Fruit fly (Drosophila melanogaster) whole organism, prepupa: ENCODE results near the gene yl.

Experiments
- Blimp-1 ChIP-seq: fragments of 200-800 bp; sonication (Bioruptor generic); optimal IDR thresholded peaks from 3 replicates; lab custom pipeline; 2017; ENCODE audit warnings: missing biosample characterization, missing genetic modification characterization, mild to moderate bottlenecking, moderate library complexity, missing genetic modification reagents
- CG10631 ChIP-seq: fragments of 200-800 bp; sonication (Bioruptor generic); optimal IDR thresholded peaks from 2 replicates; lab custom pipeline; 2016; ENCODE audit warnings: missing biosample characterization, missing genetic modification characterization
- CG10669 ChIP-seq: fragments of 200-800 bp; sonication (Bioruptor generic); optimal IDR thresholded peaks from 3 replicates; lab custom pipeline; 2018; ENCODE audit warnings: missing biosample characterization, mild to moderate bottlenecking, missing genetic modification characterization, moderate library complexity
- CG11762 ChIP-seq: fragments of 200-800 bp; sonication (Bioruptor generic); optimal IDR thresholded peaks from 3 replicates; lab custom pipeline; 2016; ENCODE audit warnings: missing biosample characterization, missing genetic modification characterization; ENCODE audit not compliant: insufficient read depth
- CG32006 ChIP-seq: fragments of 200-800 bp; sonication (Bioruptor generic); optimal IDR thresholded peaks from 3 replicates; lab custom pipeline; 2017; ENCODE audit warnings: missing biosample characterization, mild to moderate bottlenecking, missing genetic modification characterization
- CG6276 ChIP-seq: fragments of 200-800 bp; sonication (Bioruptor generic); optimal IDR thresholded peaks from 2 replicates; lab custom pipeline; 2017; ENCODE audit warnings: missing biosample characterization, mild to moderate bottlenecking, missing genetic modification characterization
- CG6792 ChIP-seq: fragments of 200-800 bp; sonication (Bioruptor generic); optimal IDR thresholded peaks from 3 replicates; lab custom pipeline; 2016; ENCODE audit warnings: missing biosample characterization, missing genetic modification characterization
- CG6808 ChIP-seq: fragments of 200-800 bp; sonication (Bioruptor generic); optimal IDR thresholded peaks from 3 replicates; lab custom pipeline; 2017; ENCODE audit warnings: missing biosample characterization, missing genetic modification characterization, mild to moderate bottlenecking, moderate library complexity, missing genetic modification reagents
- CG8119 ChIP-seq: fragments of 200-800 bp; sonication (Bioruptor generic); IDR thresholded peaks from 3 replicates; pipeline ENCODE4 v1.3.6; 2022; ENCODE audit warnings: missing biosample characterization, missing genetic modification characterization
- CG8319 ChIP-seq: fragments of 200-800 bp; sonication (Bioruptor generic); optimal IDR thresholded peaks from 3 replicates; lab custom pipeline; 2016; ENCODE audit warnings: missing biosample characterization, missing genetic modification characterization
- CG8632 ChIP-seq: fragments of 200-800 bp; sonication (Bioruptor generic); optimal IDR thresholded peaks from 3 replicates; lab custom pipeline; 2016; ENCODE audit warnings: missing biosample characterization, missing genetic modification characterization
- Eip75B ChIP-seq: fragments of 200-800 bp; sonication (Bioruptor generic); optimal IDR thresholded peaks from 3 replicates; lab custom pipeline; 2016; ENCODE audit warnings: missing biosample characterization, missing genetic modification characterization
- Eip78C ChIP-seq: fragments of 200-800 bp; sonication (Bioruptor generic); peaks from one replicate; lab custom pipeline; 2016; ENCODE audit warnings: missing biosample characterization, missing genetic modification characterization
- Eip93F ChIP-seq: fragments of 200-800 bp; sonication (Bioruptor generic); optimal IDR thresholded peaks from 2 replicates; lab custom pipeline; 2016; ENCODE audit warnings: missing biosample characterization, mild to moderate bottlenecking, missing genetic modification characterization
- Ets21C ChIP-seq: fragments of 200-800 bp; sonication (Bioruptor generic); optimal IDR thresholded peaks from 3 replicates; lab custom pipeline; 2016; ENCODE audit warnings: missing biosample characterization, missing genetic modification characterization
- Ets96B ChIP-seq: fragments of 200-800 bp; optimal IDR thresholded peaks from 2 replicates; lab custom pipeline; 2019; ENCODE audit warnings: missing biosample characterization, mild to moderate bottlenecking, missing genetic modification characterization, moderate library complexity
- Gug ChIP-seq: fragments of 200-800 bp; sonication (Bioruptor generic); IDR thresholded peaks from 2 replicates; pipeline ENCODE4 v1.3.6; 2022; ENCODE audit warnings: missing biosample characterization, missing genetic modification characterization
- Hr39 ChIP-seq: fragments of 200-800 bp; sonication (Bioruptor generic); optimal IDR thresholded peaks from 2 replicates; lab custom pipeline; 2016; ENCODE audit warnings: missing biosample characterization, missing genetic modification characterization
- Hr4 ChIP-seq: fragments of 200-800 bp; sonication (Bioruptor generic); optimal IDR thresholded peaks from 3 replicates; lab custom pipeline; 2016; ENCODE audit warnings: missing biosample characterization, missing genetic modification characterization
- Met ChIP-seq: fragments of 200-800 bp; sonication (Bioruptor generic); optimal IDR thresholded peaks from 3 replicates; lab custom pipeline; 2016; ENCODE audit warnings: missing biosample characterization, missing genetic modification characterization
- OdsH ChIP-seq: fragments of 200-800 bp; sonication (Bioruptor generic); optimal IDR thresholded peaks from 3 replicates; lab custom pipeline; 2016; ENCODE audit warnings: missing biosample characterization, missing genetic modification characterization
- Smox ChIP-seq: fragments of 200-800 bp; sonication (Bioruptor generic); optimal IDR thresholded peaks from 3 replicates; lab custom pipeline; 2016; ENCODE audit warnings: missing biosample characterization, missing genetic modification characterization
- Sox14 ChIP-seq: fragments of 200-800 bp; sonication (Bioruptor generic); optimal IDR thresholded peaks from 3 replicates; lab custom pipeline; 2016; ENCODE audit warnings: missing biosample characterization, missing genetic modification characterization
- Sox15 ChIP-seq: fragments of 200-800 bp; sonication (Bioruptor generic); optimal IDR thresholded peaks from 3 replicates; lab custom pipeline; 2016; ENCODE audit warnings: missing biosample characterization, missing genetic modification characterization
- eg ChIP-seq: fragments of 200-800 bp; sonication (Bioruptor generic); IDR thresholded peaks from 3 replicates; pipeline ENCODE4 v1.3.6; 2022; ENCODE audit warnings: missing biosample characterization, missing genetic modification characterization
- fd85E ChIP-seq: fragments of 200-800 bp; sonication (Bioruptor generic); optimal IDR thresholded peaks from 3 replicates; lab custom pipeline; 2016; ENCODE audit warnings: missing biosample characterization, missing genetic modification characterization
- pdm3 ChIP-seq: fragments of 200-800 bp; sonication (Bioruptor generic); optimal IDR thresholded peaks from 3 replicates; lab custom pipeline; 2016; ENCODE audit warnings: missing biosample characterization, missing genetic modification characterization
- salr ChIP-seq, 2 experiments: fragments of 200-800 bp; sonication (Bioruptor generic); optimal IDR thresholded peaks; 3 replicates each; lab custom pipeline; 2016 to 2018; ENCODE audit warnings: missing biosample characterization in 2 of 2, missing genetic modification characterization in 2 of 2, mild to moderate bottlenecking in 1 of 2
- ss ChIP-seq, 2 experiments: fragments of 200-800 bp; sonication (Bioruptor generic); optimal IDR thresholded peaks; 2 replicates in 1 of 2; 3 replicates in 1 of 2; lab custom pipeline; 2017 to 2018; ENCODE audit warnings: mild to moderate bottlenecking in 2 of 2, missing biosample characterization in 2 of 2, missing genetic modification characterization in 2 of 2, moderate library complexity in 1 of 2
- svp ChIP-seq: fragments of 200-800 bp; sonication (Bioruptor generic); peaks from one replicate; lab custom pipeline; 2016; ENCODE audit warnings: missing biosample characterization, missing genetic modification characterization
- vri ChIP-seq: fragments of 200-800 bp; sonication (Bioruptor generic); optimal IDR thresholded peaks from 3 replicates; lab custom pipeline; 2016; ENCODE audit warnings: missing biosample characterization, mild to moderate bottlenecking, missing genetic modification characterization

The yl gene

DNA sequence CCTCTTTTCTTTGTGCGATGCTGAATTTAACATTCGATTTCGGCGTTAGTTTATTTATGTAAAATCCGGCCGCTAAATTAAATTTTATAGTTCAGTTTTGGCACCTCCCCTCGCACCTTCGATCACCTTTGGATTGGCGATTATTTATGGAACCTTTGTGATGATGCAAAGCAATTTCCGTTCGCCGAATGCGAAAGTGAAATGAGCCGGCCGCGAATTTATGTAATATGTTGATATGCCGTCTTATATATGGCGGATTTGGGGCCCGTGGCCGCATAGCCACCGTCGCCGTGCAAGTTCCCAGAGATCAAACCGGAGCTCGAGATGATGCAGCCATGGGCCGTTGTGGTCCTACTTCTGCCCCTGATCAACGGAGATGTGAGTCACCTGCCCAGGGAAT, 16.4 kb upstream of the yl start, which contains the start of gene CG11581:
Gene CG11581, plus strand, starts transcription at position 301 of the 400 bp plus-strand sequence.
- TF ChIP-seq OdsH = no peak
- TF ChIP-seq svp (GFP tag; lab: Kevin White, UChicago) = peak; percentile 4

DNA sequence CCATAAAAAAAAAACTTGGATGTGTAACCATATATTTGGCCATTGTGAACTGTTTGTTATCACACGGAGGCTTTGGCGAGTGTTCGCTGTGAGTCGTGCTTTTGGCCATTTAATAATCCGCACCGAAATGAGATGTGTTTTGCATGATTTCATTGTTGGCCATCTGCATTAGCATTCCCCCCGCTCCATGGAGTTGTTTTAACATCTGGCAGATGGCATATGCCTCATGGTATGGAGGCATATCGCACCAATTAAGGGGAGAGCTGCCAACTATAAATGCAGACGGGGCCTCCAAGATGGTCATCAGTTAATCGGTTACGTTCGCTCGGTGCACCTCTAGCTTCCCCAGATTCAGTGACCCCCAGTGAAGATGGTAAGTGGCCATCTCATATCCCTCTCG, 12.3 kb upstream of the yl start, which contains the start of gene CG11584:
Gene CG11584, plus strand, starts transcription at position 301 of the 400 bp plus-strand sequence.
- no peak for TF ChIP-seq OdsH
- TF ChIP-seq eg (GFP tag; lab: Robert Waterston, UW) = no peak
- no peak for TF ChIP-seq pdm3 (GFP tag; lab: Kevin White, UChicago)
- no peak for TF ChIP-seq CG6276
- TF ChIP-seq Sox14 (GFP tag; lab: Kevin White, UChicago) = no peak
- no peak for TF ChIP-seq CG8119 (GFP tag; lab: Robert Waterston, UW)
- no peak for TF ChIP-seq CG32006
- TF ChIP-seq Sox15 = no peak
- TF ChIP-seq Gug = no peak
- TF ChIP-seq fd85E = no peak
- TF ChIP-seq Smox (GFP tag; lab: Kevin White, UChicago) = no peak

DNA sequence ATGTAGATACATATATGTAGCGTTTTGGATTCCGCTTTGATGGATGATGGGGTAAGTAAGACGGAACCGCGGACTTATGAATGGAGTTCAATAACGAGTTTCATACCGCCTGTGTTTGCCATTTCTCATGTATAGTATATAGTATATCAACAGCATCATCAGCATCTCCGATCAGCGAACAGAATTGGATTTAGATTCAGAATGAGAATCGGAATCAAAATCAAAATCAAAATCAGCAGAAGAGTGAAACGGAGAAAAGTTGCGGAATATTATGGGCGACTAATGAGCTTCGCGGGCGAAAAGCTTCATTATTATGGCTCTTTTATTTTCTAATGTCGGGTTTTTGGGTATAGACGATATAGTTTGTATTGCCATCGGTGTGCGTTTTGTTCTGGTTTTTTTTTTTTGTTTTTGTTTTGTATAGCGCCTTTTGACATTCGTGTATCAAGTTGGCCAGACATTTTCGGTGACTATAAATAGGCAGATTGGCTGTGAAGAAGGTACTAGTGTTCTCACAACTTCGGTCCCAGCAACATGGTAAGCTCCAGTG, 8.9 kb upstream of the yl start, which contains the start of gene CG32603:
Gene CG32603, plus strand, starts transcription at position 500 of the 550 bp plus-strand sequence.
- TF ChIP-seq CG8319 (GFP tag; lab: Kevin White, UChicago) (no peak), Sox14 (GFP tag; lab: Kevin White, UChicago) (no peak), CG8632 (GFP tag; lab: Kevin White, UChicago) (no peak), Ets96B (no peak), Eip93F (GFP tag; lab: Kevin White, UChicago) (no peak), Sox15 (no peak), Hr4 (GFP tag; lab: Kevin White, UChicago) (no peak), CG10669 (GFP tag; lab: Kevin White, UChicago) (no peak), salr (GFP tag; optimal IDR thresholded peaks at IDR 0.05; lab: Kevin White, UChicago) (no peak), vri (GFP tag; lab: Kevin White, UChicago) (no peak), Eip75B (no peak), CG11762 (GFP tag; lab: Kevin White, UChicago) (no peak), Blimp-1 (GFP tag; lab: Kevin White, UChicago) (no peak), CG32006 (no peak), Ets21C (no peak), CG10631 (GFP tag; lab: Kevin White, UChicago) (no peak), CG6792 (GFP tag; lab: Kevin White, UChicago) (no peak)
- TF ChIP-seq, all 60 proteins: peak for 0

DNA sequence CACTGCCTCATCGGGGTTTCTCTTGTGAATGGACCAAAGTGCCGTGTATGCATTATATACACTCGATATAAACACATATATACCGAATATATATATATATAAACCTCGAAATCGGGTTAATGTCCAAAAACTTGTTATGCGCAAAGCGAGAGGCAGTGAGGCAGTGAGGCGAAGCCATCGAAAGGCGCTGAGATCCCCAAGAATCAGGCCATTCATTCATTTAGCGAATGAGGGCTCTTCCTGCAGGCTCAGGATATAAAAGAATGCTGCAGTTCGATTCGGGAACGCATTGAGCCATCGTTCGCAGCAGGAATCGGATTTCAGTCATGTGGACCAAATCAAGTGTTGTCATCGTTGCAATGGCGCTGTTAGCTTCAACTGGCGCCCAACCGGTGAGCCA, 6.1 kb upstream of the yl start, which contains the start of gene CG12481:
Gene CG12481, plus strand, starts transcription at position 301 of the 400 bp plus-strand sequence.
- no peak for TF ChIP-seq Smox (GFP tag; lab: Kevin White, UChicago)

DNA sequence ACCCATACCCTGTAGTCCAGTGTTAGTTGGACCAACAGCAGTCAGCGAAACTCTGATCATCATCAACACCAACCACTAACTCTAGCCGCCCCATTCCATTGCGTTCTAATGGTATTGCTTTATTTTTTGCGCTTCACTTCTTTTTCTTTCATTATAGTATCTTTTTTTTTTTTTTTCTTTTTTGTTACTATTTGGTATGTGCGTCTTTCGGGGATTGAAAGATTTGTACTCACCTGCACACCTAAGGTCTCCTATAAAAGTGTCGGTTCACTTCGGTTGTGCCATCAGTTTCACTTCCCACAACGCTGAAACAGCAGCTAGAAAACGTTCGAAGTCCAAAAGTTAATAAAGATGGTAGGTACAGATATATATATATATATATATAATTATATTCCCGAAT, 3.8 kb upstream of the yl start, which contains the start of gene CG11585:
Gene CG11585, plus strand, starts transcription at position 301 of the 400 bp plus-strand sequence.
- TF ChIP-seq ss (GFP tag; optimal IDR thresholded peaks at IDR 0.05; lab: Kevin White, UChicago) (no peak), CG6792 (GFP tag; lab: Kevin White, UChicago) (no peak), Ets21C (no peak), Blimp-1 (GFP tag; lab: Kevin White, UChicago) (no peak), Ets96B (no peak), Eip78C (GFP tag; lab: Kevin White, UChicago) (no peak), Met (GFP tag; lab: Kevin White, UChicago) (no peak), Hr39 (GFP tag; lab: Kevin White, UChicago) (no peak)

DNA sequence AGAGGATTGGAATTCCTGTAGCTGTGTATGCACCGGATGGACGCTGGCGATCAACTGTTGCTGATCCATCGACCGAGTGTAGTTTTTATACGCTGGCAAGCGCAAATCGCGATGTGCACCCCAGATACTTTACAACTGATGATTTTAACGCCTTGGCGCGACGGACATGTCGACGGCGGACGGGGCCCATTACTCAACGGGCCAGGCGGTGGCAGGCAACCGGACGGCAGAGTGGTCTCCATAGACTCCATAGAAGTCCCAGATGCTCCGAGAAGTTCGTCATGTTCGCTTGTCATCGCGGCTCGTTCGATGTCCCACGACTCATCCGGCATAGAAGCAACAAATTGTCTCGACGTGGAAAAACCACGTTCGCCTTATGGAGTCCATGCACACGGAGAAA, 1.1 kb upstream of the yl start, which contains the start of gene CG13403:
Gene CG13403, minus strand, starts transcription at position 101 of the 400 bp plus-strand sequence.
- no peak for TF ChIP-seq CG6808 (GFP tag; lab: Kevin White, UChicago)
- no peak for TF ChIP-seq pdm3 (GFP tag; lab: Kevin White, UChicago)
- TF ChIP-seq CG10669 (GFP tag; lab: Kevin White, UChicago) = no peak
- no peak for TF ChIP-seq CG8319 (GFP tag; lab: Kevin White, UChicago)
